Fruit fly (Drosophila melanogaster) whole organism, adult: ENCODE data around the gene CG14072.

Source experiments
- CG11617 ChIP-seq: fragments of 200-800 bp; sonication (Bioruptor generic); optimal IDR thresholded peaks from 2 replicates; lab custom pipeline; 2017; ENCODE audit warnings: mild to moderate bottlenecking, missing biosample characterization, missing genetic modification reagents, missing genetic modification characterization
- CG12768 ChIP-seq: fragments of 200-800 bp; sonication (Bioruptor generic); optimal IDR thresholded peaks from 2 replicates; lab custom pipeline; 2017; ENCODE audit warnings: missing biosample characterization, missing genetic modification characterization, mild to moderate bottlenecking, moderate library complexity, missing genetic modification reagents
- Hr96 ChIP-seq: fragments of 200-800 bp; sonication (Bioruptor generic); optimal IDR thresholded peaks from 2 replicates; lab custom pipeline; 2016; ENCODE audit warnings: missing biosample characterization, missing genetic modification characterization
- cnc ChIP-seq, 2 experiments: fragments of >200 bp; optimal IDR thresholded peaks; 2 replicates each; lab custom pipeline; 2017
- kay ChIP-seq: fragments of 200-800 bp; sonication (Bioruptor generic); peaks from one replicate; lab custom pipeline; 2016; ENCODE audit warnings: missing biosample characterization, missing genetic modification characterization, borderline replicate concordance

DNA sequence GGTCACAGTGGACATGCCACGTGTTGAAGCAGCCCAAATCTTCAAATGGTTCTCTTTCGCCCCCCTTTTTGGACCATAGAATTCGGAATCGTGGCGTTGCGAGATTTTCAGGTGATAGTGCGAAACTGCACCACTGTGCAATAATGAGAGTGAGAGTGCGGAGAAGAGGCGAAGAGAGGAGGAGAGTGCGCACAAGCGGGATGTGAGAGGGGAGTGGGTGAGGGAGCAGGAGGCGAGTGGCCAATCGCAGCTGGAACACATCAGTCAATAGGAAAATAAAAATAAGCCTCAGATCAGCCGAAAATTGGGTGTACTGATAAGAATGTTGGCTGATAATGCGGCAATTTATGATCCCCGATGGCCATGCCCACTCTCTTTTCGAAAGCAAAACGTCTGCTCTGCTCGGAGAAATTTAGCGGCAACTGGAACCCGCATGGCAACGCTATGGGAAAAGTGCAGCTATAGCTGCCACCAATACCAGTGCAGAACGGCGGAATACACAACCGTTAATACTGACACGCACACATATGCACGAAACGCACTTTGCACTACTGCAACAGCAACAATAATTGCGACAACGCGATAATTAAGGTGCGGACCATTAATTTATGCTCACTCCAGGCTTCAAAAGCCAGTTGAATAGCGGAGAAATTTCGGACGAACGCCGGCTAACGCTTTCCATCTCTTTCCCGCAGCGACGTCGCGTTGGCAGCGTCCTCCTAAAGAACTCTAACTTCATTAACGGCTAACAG is 31.0 kb downstream of the CG14072 start:
- TF ChIP-seq CG12768 (GFP tag; lab: Kevin White, UChicago) (peak; percentile 86), Hr96 (GFP tag; lab: Kevin White, UChicago) (no peak), cnc (optimal IDR thresholded peaks at IDR 0.05; lab: Kevin White, UChicago) (no peak), kay (GFP tag; lab: Kevin White, UChicago) (no peak), CG11617 (GFP tag; lab: Kevin White, UChicago) (peak; percentile 29)
